Fruit fly (Drosophila melanogaster): ENCODE results near the gene mkg-p.

The mkg-p gene

dm6 chr3L:8449800-8450690 is 45.0 kb upstream of the mkg-p start, which contains the start of gene Gug (continued):
- no peak for TF ChIP-seq pb (GFP tag; optimal IDR thresholded peaks at IDR 0.05)
- TF ChIP-seq CG18619 (GFP tag; optimal IDR thresholded peaks at IDR 0.05) = no peak
- TF ChIP-seq Jarid2 (GFP tag; optimal IDR thresholded peaks at IDR 0.05) = peak; percentile 74
- TF ChIP-seq CG8944 (GFP tag; optimal IDR thresholded peaks at IDR 0.05) = no peak
- peak; percentile 40 for TF ChIP-seq HLHmδ (GFP tag; optimal IDR thresholded peaks at IDR 0.05)
- TF ChIP-seq lov (optimal IDR thresholded peaks at IDR 0.05) = peak; percentile 2
- TF ChIP-seq lov (GFP tag; IDR thresholded peaks at IDR 0.05) = no peak
- TF ChIP-seq caup (GFP tag; optimal IDR thresholded peaks at IDR 0.05; ENCODE audit: severe bottlenecking) = no peak
- TF ChIP-seq CG6854 (GFP tag; optimal IDR thresholded peaks at IDR 0.05) = peak; percentile 3
- no peak; the same call in 2 of the 3 replicates for TF ChIP-seq dysf (GFP tag; IDR thresholded peaks at IDR 0.05)
- peak; percentile 53 for TF ChIP-seq Aef1 (GFP tag; IDR thresholded peaks at IDR 0.05)
- peak; percentile 50 for TF ChIP-seq Ets65A (GFP tag)
- no peak for TF ChIP-seq kah (GFP tag; optimal IDR thresholded peaks at IDR 0.05)
- TF ChIP-seq CG11560 (tag; IDR thresholded peaks at IDR 0.05) = peak; percentile 16; the same call in 1 of the 3 replicates
- TF ChIP-seq Deaf1 (tag; optimal IDR thresholded peaks at IDR 0.05) = peak; percentile 62
- TF ChIP-seq CG7357 (GFP tag; IDR thresholded peaks at IDR 0.05) = no peak
- peak; percentile 89 for TF ChIP-seq CG12659 (GFP tag; optimal IDR thresholded peaks at IDR 0.05)
- no peak for TF ChIP-seq ham (GFP tag; IDR thresholded peaks at IDR 0.05)
- TF ChIP-seq CG31365 (tag; optimal IDR thresholded peaks at IDR 0.05) = no peak
- peak; percentile 96 for TF ChIP-seq CG17385 (GFP tag; optimal IDR thresholded peaks at IDR 0.05)
- no peak for TF ChIP-seq CrebB (tag; optimal IDR thresholded peaks at IDR 0.05)
- no peak for TF ChIP-seq eyg (GFP tag; optimal IDR thresholded peaks at IDR 0.05)
- TF ChIP-seq ara (GFP tag; IDR thresholded peaks at IDR 0.05) = 0 out of 2 replicates have a peak, but pooled peaks have one; percentile 40
- no peak for TF ChIP-seq Hr51 (GFP tag; optimal IDR thresholded peaks at IDR 0.05)
- peak; percentile 38 for TF ChIP-seq CG1647 (GFP tag; optimal IDR thresholded peaks at IDR 0.05)
- peak; percentile 45 for TF ChIP-seq pros (GFP tag; optimal IDR thresholded peaks at IDR 0.05)
- TF ChIP-seq CG17568 (GFP tag; optimal IDR thresholded peaks at IDR 0.05) = no peak
- TF ChIP-seq crol (GFP tag; IDR thresholded peaks at IDR 0.05) = 0 out of 2 replicates have a peak, but pooled peaks have one; percentile 6
- TF ChIP-seq CG6654 (GFP tag; optimal IDR thresholded peaks at IDR 0.05) = no peak
- no peak for TF ChIP-seq run (tag; optimal IDR thresholded peaks at IDR 0.05)
- no peak for TF ChIP-seq gce (GFP tag; IDR thresholded peaks at IDR 0.05)
- TF ChIP-seq CG32772 (GFP tag; IDR thresholded peaks at IDR 0.05) = 0 out of 2 replicates have a peak, but pooled peaks have one; percentile 37
- peak; percentile 12 for TF ChIP-seq CG9932 (GFP tag; IDR thresholded peaks at IDR 0.05)
- peak; percentile 42; the same call in 1 of the 2 replicates for TF ChIP-seq CG9215 (GFP tag; IDR thresholded peaks at IDR 0.05)
- TF ChIP-seq Sin3A (optimal IDR thresholded peaks at IDR 0.05) = peak; percentile 59
- TF ChIP-seq CG2199 (GFP tag; IDR thresholded peaks at IDR 0.05) = 0 out of 3 replicates have a peak, but pooled peaks have one; percentile 19
- TF ChIP-seq bowl (GFP tag; IDR thresholded peaks at IDR 0.05) = no peak
- TF ChIP-seq CG3163 (GFP tag; optimal IDR thresholded peaks at IDR 0.05) = peak; percentile 67
- no peak for TF ChIP-seq gsb (GFP tag; IDR thresholded peaks at IDR 0.05)
- no peak for TF ChIP-seq CG5245 (GFP tag; optimal IDR thresholded peaks at IDR 0.05)
- no peak for TF ChIP-seq Eip74EF (GFP tag; optimal IDR thresholded peaks at IDR 0.05)
- no peak for TF ChIP-seq lilli (GFP tag; optimal IDR thresholded peaks at IDR 0.05)
- TF ChIP-seq trem (tag; optimal IDR thresholded peaks at IDR 0.05) = peak; percentile 0
- TF ChIP-seq tin (GFP tag; optimal IDR thresholded peaks at IDR 0.05) = no peak
- no peak for TF ChIP-seq CG3407 (GFP tag; optimal IDR thresholded peaks at IDR 0.05)
- TF ChIP-seq ttk (GFP tag; IDR thresholded peaks at IDR 0.05) = no peak
- TF ChIP-seq MESR4 (GFP tag; optimal IDR thresholded peaks at IDR 0.05) = peak; percentile 97
- no peak for TF ChIP-seq Nf-YB (GFP tag; optimal IDR thresholded peaks at IDR 0.05)
- no peak for TF ChIP-seq CG8388 (GFP tag; optimal IDR thresholded peaks at IDR 0.05)

Measured in whole organism, embryonic.